Worm (Caenorhabditis elegans) whole organism, late embryonic: Measurements from ENCODE around the gene arrd-26.

Source experiments
- C08G9.2 ChIP-seq: sonication (generic microtip); optimal IDR thresholded peaks from 2 replicates; lab custom pipeline; 2016; ENCODE audit warnings: mild to moderate bottlenecking, missing genetic modification characterization, moderate library complexity, missing compliant biosample characterization
- C38D4.7 ChIP-seq: fragments of 200-800 bp; sonication (Bioruptor generic); optimal IDR thresholded peaks from 2 replicates; lab custom pipeline; 2018; ENCODE audit warnings: mild to moderate bottlenecking, missing genetic modification characterization, moderate library complexity, missing compliant biosample characterization
- K02D7.2 ChIP-seq: sonication (generic microtip); optimal IDR thresholded peaks from 2 replicates; lab custom pipeline; 2017; ENCODE audit warnings: mild to moderate bottlenecking, missing genetic modification characterization, missing compliant biosample characterization
- ahr-1 ChIP-seq: sonication (generic microtip); optimal IDR thresholded peaks from 2 replicates; lab custom pipeline; 2016; ENCODE audit warnings: missing genetic modification characterization, missing compliant biosample characterization
- ceh-14 ChIP-seq: sonication (generic microtip); optimal IDR thresholded peaks from 2 replicates; lab custom pipeline; 2016; ENCODE audit warnings: missing genotype, missing genetic modification characterization, missing compliant biosample characterization
- ceh-18 ChIP-seq: sonication (generic microtip); optimal IDR thresholded peaks from 2 replicates; lab custom pipeline; 2016; ENCODE audit warnings: missing genetic modification characterization, missing compliant biosample characterization
- ceh-2 ChIP-seq: sonication (generic microtip); optimal IDR thresholded peaks from 2 replicates; lab custom pipeline; 2016; ENCODE audit warnings: missing genotype, missing genetic modification characterization, missing compliant biosample characterization
- ceh-30 ChIP-seq: fragments of 150-350 bp; optimal IDR thresholded peaks from 2 replicates; lab custom pipeline; 2014; ENCODE audit warnings: missing biosample characterization, missing genetic modification characterization
- ceh-31 ChIP-seq: sonication (generic microtip); optimal IDR thresholded peaks from 2 replicates; lab custom pipeline; 2016; ENCODE audit warnings: missing genetic modification characterization, missing compliant biosample characterization
- ceh-34 ChIP-seq: sonication (generic microtip); optimal IDR thresholded peaks from 2 replicates; lab custom pipeline; 2016; ENCODE audit warnings: mild to moderate bottlenecking, missing genetic modification characterization, missing compliant biosample characterization
- ceh-45 ChIP-seq: fragments of 200-800 bp; sonication (Bioruptor generic); IDR thresholded peaks from 2 replicates; pipeline ENCODE4 v1.3.6; 2022; ENCODE audit warnings: missing genetic modification reagents, missing genetic modification characterization, missing compliant biosample characterization
- ceh-48 ChIP-seq: sonication (generic microtip); optimal IDR thresholded peaks from 2 replicates; lab custom pipeline; 2016; ENCODE audit warnings: missing genetic modification characterization, inconsistent platforms, missing compliant biosample characterization
- ceh-6 ChIP-seq: fragments of 200-800 bp; sonication (Bioruptor generic); optimal IDR thresholded peaks from 2 replicates; lab custom pipeline; 2018; ENCODE audit warnings: mild to moderate bottlenecking, missing genetic modification characterization, missing compliant biosample characterization
- ceh-9 ChIP-seq: sonication (generic microtip); optimal IDR thresholded peaks from 2 replicates; lab custom pipeline; 2016; ENCODE audit warnings: mild to moderate bottlenecking, missing genetic modification characterization, inconsistent platforms, missing compliant biosample characterization
- dmd-4 ChIP-seq: sonication (generic microtip); optimal IDR thresholded peaks from 2 replicates; lab custom pipeline; 2016; ENCODE audit warnings: borderline replicate concordance, missing genetic modification characterization, missing compliant biosample characterization
- dve-1 ChIP-seq: sonication (generic microtip); optimal IDR thresholded peaks from 2 replicates; lab custom pipeline; 2017; ENCODE audit warnings: antibody characterized with exemption, mild to moderate bottlenecking, missing genetic modification characterization, missing compliant biosample characterization
- elt-2 ChIP-seq: sonication (generic microtip); optimal IDR thresholded peaks from 2 replicates; lab custom pipeline; 2016; ENCODE audit warnings: missing genetic modification reagents, missing genetic modification characterization, missing compliant biosample characterization
- elt-4 ChIP-seq: sonication (generic microtip); optimal IDR thresholded peaks from 2 replicates; lab custom pipeline; 2016; ENCODE audit warnings: missing genetic modification characterization, missing compliant biosample characterization
- ets-4 ChIP-seq: sonication (generic microtip); optimal IDR thresholded peaks from 2 replicates; lab custom pipeline; 2016; ENCODE audit warnings: missing genetic modification characterization, missing compliant biosample characterization
- eyg-1 ChIP-seq: sonication (generic microtip); optimal IDR thresholded peaks from 2 replicates; lab custom pipeline; 2016; ENCODE audit warnings: missing genotype, missing genetic modification characterization, missing compliant biosample characterization
- fkh-10 ChIP-seq: fragments of 150-350 bp; optimal IDR thresholded peaks from 2 replicates; lab custom pipeline; 2014; ENCODE audit warnings: missing biosample characterization, missing genetic modification reagents, missing genetic modification characterization
- fkh-6 ChIP-seq: sonication (generic microtip); optimal IDR thresholded peaks from 2 replicates; lab custom pipeline; 2016; ENCODE audit warnings: missing genetic modification characterization, missing compliant biosample characterization
- hlh-6 ChIP-seq: sonication (generic microtip); optimal IDR thresholded peaks from 2 replicates; lab custom pipeline; 2016; ENCODE audit warnings: missing genotype, missing genetic modification characterization, missing compliant biosample characterization
- hlh-8 ChIP-seq: sonication (generic microtip); optimal IDR thresholded peaks from 2 replicates; lab custom pipeline; 2016; ENCODE audit warnings: missing genotype, missing genetic modification characterization, missing compliant biosample characterization
- mec-3 ChIP-seq: sonication (generic microtip); optimal IDR thresholded peaks from 2 replicates; lab custom pipeline; 2016; ENCODE audit warnings: borderline replicate concordance, missing genetic modification characterization, missing compliant biosample characterization
- nfya-1 ChIP-seq: sonication (generic microtip); optimal IDR thresholded peaks from 2 replicates; lab custom pipeline; 2017; ENCODE audit warnings: missing genetic modification characterization, mild to moderate bottlenecking, missing compliant biosample characterization, antibody characterized with exemption, moderate library complexity
- nhr-11 ChIP-seq: fragments of 150-350 bp; optimal IDR thresholded peaks from 2 replicates; lab custom pipeline; 2014; ENCODE audit warnings: missing biosample characterization, missing genetic modification characterization
- nhr-232 ChIP-seq: sonication (generic microtip); optimal IDR thresholded peaks from 2 replicates; lab custom pipeline; 2016; ENCODE audit warnings: missing genetic modification characterization, missing compliant biosample characterization
- npax-4 ChIP-seq: sonication (generic microtip); optimal IDR thresholded peaks from 2 replicates; lab custom pipeline; 2016; ENCODE audit warnings: missing genetic modification characterization, missing compliant biosample characterization
- pag-3 ChIP-seq: sonication (generic microtip); optimal IDR thresholded peaks from 2 replicates; lab custom pipeline; 2016; ENCODE audit warnings: missing compliant biosample characterization, missing genetic modification characterization, borderline replicate concordance
- pat-9 ChIP-seq: fragments of 200-800 bp; sonication (Bioruptor generic); optimal IDR thresholded peaks from 2 replicates; lab custom pipeline; 2018; ENCODE audit warnings: mild to moderate bottlenecking, missing genetic modification characterization, moderate library complexity, missing compliant biosample characterization
- pax-1 ChIP-seq: fragments of 150-350 bp; optimal IDR thresholded peaks from 2 replicates; lab custom pipeline; 2014; ENCODE audit warnings: missing biosample characterization, missing genetic modification characterization
- pha-2 ChIP-seq: sonication (generic microtip); optimal IDR thresholded peaks from 2 replicates; lab custom pipeline; 2017; ENCODE audit warnings: mild to moderate bottlenecking, missing genetic modification characterization, missing compliant biosample characterization
- pqm-1 ChIP-seq: sonication (generic microtip); optimal IDR thresholded peaks from 2 replicates; lab custom pipeline; 2016; ENCODE audit warnings: missing genetic modification characterization, missing compliant biosample characterization
- pros-1 ChIP-seq: fragments of 150-350 bp; optimal IDR thresholded peaks from 2 replicates; lab custom pipeline; 2014; ENCODE audit warnings: missing biosample characterization, missing genetic modification reagents, missing genetic modification characterization
- rnt-1 ChIP-seq: sonication (generic microtip); optimal IDR thresholded peaks from 2 replicates; lab custom pipeline; 2016; ENCODE audit warnings: missing genetic modification characterization, missing compliant biosample characterization
- sdc-2 ChIP-seq: sonication (generic microtip); optimal IDR thresholded peaks from 2 replicates; lab custom pipeline; 2016; ENCODE audit warnings: missing genotype, missing genetic modification characterization, missing compliant biosample characterization
- sox-4 ChIP-seq: sonication (generic microtip); optimal IDR thresholded peaks from 2 replicates; lab custom pipeline; 2017; ENCODE audit warnings: mild to moderate bottlenecking, missing genetic modification characterization, inconsistent platforms, missing compliant biosample characterization
- syd-9 ChIP-seq: sonication (generic microtip); optimal IDR thresholded peaks from 2 replicates; lab custom pipeline; 2016; ENCODE audit warnings: mild to moderate bottlenecking, missing genetic modification characterization, moderate library complexity, missing compliant biosample characterization
- tbx-2 ChIP-seq: sonication (generic microtip); optimal IDR thresholded peaks from 2 replicates; lab custom pipeline; 2016; ENCODE audit warnings: missing genetic modification characterization, missing compliant biosample characterization
- tbx-7 ChIP-seq: sonication (generic microtip); optimal IDR thresholded peaks from 2 replicates; lab custom pipeline; 2016; ENCODE audit warnings: missing genotype, missing genetic modification characterization, missing compliant biosample characterization
- unc-3 ChIP-seq, 2 experiments: fragments of 200-800 bp in 1 of 2; sonication (Bioruptor generic) in 1 of 2; sonication (generic microtip) in 1 of 2; conservative IDR thresholded peaks in 1 of 2; optimal IDR thresholded peaks in 1 of 2; 2 replicates each; pipeline versions ENCODE4 v1.3.6 to Lab custom; 2016 to 2022; ENCODE audit warnings: missing compliant biosample characterization in 2 of 2, missing genetic modification characterization in 2 of 2, missing genetic modification reagents in 1 of 2
- unc-42 ChIP-seq: sonication (generic microtip); optimal IDR thresholded peaks from 2 replicates; lab custom pipeline; 2016; ENCODE audit warnings: missing genotype, missing genetic modification characterization, missing compliant biosample characterization
- unc-55 ChIP-seq: sonication (generic microtip); optimal IDR thresholded peaks from 2 replicates; lab custom pipeline; 2017; ENCODE audit warnings: missing biosample characterization, missing genetic modification reagents, missing genetic modification characterization
- unc-86 ChIP-seq: sonication (generic microtip); optimal IDR thresholded peaks from 2 replicates; lab custom pipeline; 2016; ENCODE audit warnings: missing genetic modification characterization, missing compliant biosample characterization

The arrd-26 gene

ce11 chrIV:2032946-2033411 is 33.0 kb upstream of the arrd-26 start, which contains the start of gene cpsf-1 (continued):
- TF ChIP-seq ceh-30 (tag; lab: Kevin White, UChicago), result no peak
- peak; percentile 89 for TF ChIP-seq ceh-14 (tag; lab: Kevin White, UChicago)
- TF ChIP-seq ceh-6 (GFP tag; lab: Kevin White, UChicago), result no peak
- peak; percentile 63 for TF ChIP-seq unc-86
- TF ChIP-seq ceh-31, result peak; percentile 97
- TF ChIP-seq fkh-6 (tag; lab: Kevin White, UChicago), result peak; percentile 62
- TF ChIP-seq ceh-34 (tag; lab: Kevin White, UChicago), result peak; percentile 65
- TF ChIP-seq pag-3 (tag; lab: Kevin White, UChicago), result no peak
- peak; percentile 54 for TF ChIP-seq dve-1 (tag; lab: Kevin White, UChicago)
- TF ChIP-seq unc-55, result peak; percentile 50
- TF ChIP-seq elt-2, result peak; percentile 73
- TF ChIP-seq unc-42, result peak; percentile 76
- TF ChIP-seq ceh-9, result no peak
- peak; percentile 42; the same call in 1 of the 2 replicates for TF ChIP-seq unc-3 (GFP tag; conservative IDR thresholded peaks at IDR 0.05; lab: Robert Waterston, UW)
- TF ChIP-seq unc-3 (tag; optimal IDR thresholded peaks at IDR 0.05; lab: Kevin White, UChicago), result peak; percentile 5
- TF ChIP-seq ceh-45 (GFP tag; lab: Robert Waterston, UW), result no peak
- TF ChIP-seq nhr-232 (tag; lab: Kevin White, UChicago), result no peak
- peak; percentile 94 for TF ChIP-seq tbx-2 (tag; lab: Kevin White, UChicago)
- peak; percentile 51 for TF ChIP-seq hlh-6 (tag; lab: Kevin White, UChicago)
- TF ChIP-seq C38D4.7 (GFP tag; lab: Kevin White, UChicago), result no peak

- TF ChIP-seq ceh-18 (no peak), npax-4 (tag; lab: Kevin White, UChicago) (no peak), pros-1 (no peak), rnt-1 (no peak), hlh-6 (tag; lab: Kevin White, UChicago) (no peak), tbx-2 (tag; lab: Kevin White, UChicago) (no peak), syd-9 (tag; lab: Kevin White, UChicago) (no peak), elt-4 (tag; lab: Kevin White, UChicago) (no peak), C38D4.7 (GFP tag; lab: Kevin White, UChicago) (no peak), fkh-10 (GFP tag; lab: Kevin White, UChicago) (no peak), pax-1 (tag; lab: Kevin White, UChicago) (no peak)
- TF ChIP-seq, all 69 proteins: peak for 0
Observed at ce11 chrIV:2036974-2037373, 29.0 kb upstream of the arrd-26 start, which contains the start of the genes Y76B12C.9 and cng-2. Y76B12C.9 (minus strand) TSS chrIV:2037074. cng-2 (plus strand) TSS chrIV:2037191.

ce11 chrIV:2037497-2037896 is 28.5 kb upstream of the arrd-26 start:
- no peak for TF ChIP-seq mec-3 (tag; lab: Kevin White, UChicago)
- TF ChIP-seq sox-4 (tag; lab: Kevin White, UChicago), result no peak
- no peak for TF ChIP-seq dmd-4
- TF ChIP-seq nhr-11, result no peak
- TF ChIP-seq pqm-1 (tag; lab: Kevin White, UChicago), result no peak

ce11 chrIV:2048839-2049238 is 17.2 kb upstream of the arrd-26 start:
- no peak for TF ChIP-seq fkh-10 (GFP tag; lab: Kevin White, UChicago)
- peak; percentile 65 for TF ChIP-seq dmd-4
- peak; percentile 30 for TF ChIP-seq sdc-2 (tag; lab: Kevin White, UChicago)
- TF ChIP-seq dve-1 (tag; lab: Kevin White, UChicago), result peak; percentile 72
- TF ChIP-seq K02D7.2 (tag; lab: Kevin White, UChicago), result no peak
- peak; percentile 87 for TF ChIP-seq ceh-31
- peak; percentile 9 for TF ChIP-seq ets-4 (tag; lab: Kevin White, UChicago)
- TF ChIP-seq pax-1 (tag; lab: Kevin White, UChicago), result no peak
- TF ChIP-seq rnt-1, result peak; percentile 70
- no peak for TF ChIP-seq tbx-7
- TF ChIP-seq C08G9.2, result no peak
- TF ChIP-seq eyg-1, result no peak
- no peak for TF ChIP-seq pag-3 (tag; lab: Kevin White, UChicago)
- TF ChIP-seq ceh-48 (tag; lab: Kevin White, UChicago), result peak; percentile 17
- TF ChIP-seq ceh-34 (tag; lab: Kevin White, UChicago), result peak; percentile 78
- peak; percentile 69 for TF ChIP-seq tbx-2 (tag; lab: Kevin White, UChicago)
- TF ChIP-seq ceh-18, result peak; percentile 91
- TF ChIP-seq ceh-2 (tag; lab: Kevin White, UChicago), result peak; percentile 12
- peak; percentile 74 for TF ChIP-seq hlh-8
- no peak for TF ChIP-seq ahr-1 (tag; lab: Kevin White, UChicago)
- peak; percentile 87 for TF ChIP-seq nfya-1
- no peak for TF ChIP-seq ceh-9
- peak; percentile 34 for TF ChIP-seq pha-2 (tag; lab: Kevin White, UChicago)
- TF ChIP-seq pat-9 (tag; lab: Kevin White, UChicago), result no peak
- no peak for TF ChIP-seq nhr-11
